Fruit fly (Drosophila melanogaster): ENCODE data around the gene CG31248.

CG31248 gene

DNA sequence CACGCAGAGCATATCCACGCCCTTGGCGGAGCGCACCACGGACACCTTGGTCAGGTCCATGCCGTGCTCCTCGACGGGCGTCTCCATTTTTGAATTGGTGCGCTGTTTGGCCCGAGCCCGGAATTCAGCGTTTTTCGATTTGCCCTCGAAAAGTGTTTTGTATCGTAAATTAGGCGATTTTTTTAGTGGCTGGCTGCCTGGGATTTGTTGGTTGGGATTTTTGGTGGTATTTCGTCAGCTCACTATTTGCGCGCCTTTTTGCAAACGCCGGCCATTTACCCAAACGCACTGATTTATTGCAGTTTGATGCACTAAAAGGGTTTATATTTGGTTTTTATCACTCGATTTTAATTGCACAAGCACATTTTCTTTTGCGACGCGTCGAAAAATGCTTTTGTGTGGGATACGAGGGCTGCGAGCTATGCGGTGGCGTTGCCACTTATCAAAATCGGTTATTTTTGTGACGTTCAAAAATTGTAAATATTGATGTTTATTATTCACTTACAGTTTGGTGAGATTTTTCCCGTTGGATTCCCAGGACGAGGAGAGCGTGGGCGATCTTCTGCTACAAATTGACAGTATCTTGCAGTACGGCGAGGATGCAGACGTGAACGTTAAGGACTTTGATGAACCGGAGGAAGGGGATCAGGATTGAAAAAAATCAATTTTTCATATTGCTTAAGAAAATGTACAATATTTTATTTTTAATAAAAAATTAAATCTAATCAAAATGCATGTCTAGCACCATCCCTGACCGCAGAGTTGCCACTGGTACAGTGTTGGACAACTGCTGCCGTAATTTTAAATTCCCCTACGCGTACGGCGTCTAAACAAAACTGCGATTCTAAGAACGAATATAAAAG is 21.7 kb downstream of the CG31248 start, which contains the start of the genes gfzf and Sas-4 (continued):
- no peak for TF ChIP-seq Hmr (GFP tag; optimal IDR thresholded peaks at IDR 0.05)
- peak; percentile 61 for TF ChIP-seq Dek (tag; optimal IDR thresholded peaks at IDR 0.05)
- TF ChIP-seq bcd (GFP tag; optimal IDR thresholded peaks at IDR 0.05) = peak; percentile 69
- peak; percentile 58 for TF ChIP-seq az2 (GFP tag; optimal IDR thresholded peaks at IDR 0.05)
- peak; percentile 95 for TF ChIP-seq Ets65A (GFP tag)
- TF ChIP-seq CG8944 (GFP tag; optimal IDR thresholded peaks at IDR 0.05) = no peak
- no peak for TF ChIP-seq aop (GFP tag; IDR thresholded peaks at IDR 0.05)
- peak; percentile 52; the same call in 1 of the 2 replicates for TF ChIP-seq al (GFP tag; IDR thresholded peaks at IDR 0.05)
- peak; percentile 88 for TF ChIP-seq CG7928 (GFP tag; optimal IDR thresholded peaks at IDR 0.05)
- no peak for TF ChIP-seq ERR (GFP tag; optimal IDR thresholded peaks at IDR 0.05)
- TF ChIP-seq Blimp-1 (GFP tag; optimal IDR thresholded peaks at IDR 0.05) = peak; percentile 33
- peak; percentile 7 for TF ChIP-seq nom (GFP tag; optimal IDR thresholded peaks at IDR 0.05)
- TF ChIP-seq Dad (GFP tag; optimal IDR thresholded peaks at IDR 0.05) = no peak
- peak; percentile 23 for TF ChIP-seq CG8388 (GFP tag; optimal IDR thresholded peaks at IDR 0.05)
- no peak for TF ChIP-seq toy (GFP tag; IDR thresholded peaks at IDR 0.05)
- no peak for TF ChIP-seq danr (GFP tag; IDR thresholded peaks at IDR 0.05)
- TF ChIP-seq NfI (GFP tag; optimal IDR thresholded peaks at IDR 0.05) = peak; percentile 63
- peak; percentile 81 for TF ChIP-seq CG4617 (GFP tag; optimal IDR thresholded peaks at IDR 0.05; ENCODE audit: borderline replicate concordance)
- no peak for TF ChIP-seq nau (GFP tag; optimal IDR thresholded peaks at IDR 0.05)
- TF ChIP-seq CG17912 (GFP tag; optimal IDR thresholded peaks at IDR 0.05) = no peak
- TF ChIP-seq unc-4 (GFP tag; IDR thresholded peaks at IDR 0.05; ENCODE audit: partially characterized antibody) = no peak
- TF ChIP-seq CG1647 (GFP tag; optimal IDR thresholded peaks at IDR 0.05) = no peak
- peak; percentile 50 for TF ChIP-seq chn (GFP tag; optimal IDR thresholded peaks at IDR 0.05)
- peak; percentile 40 for TF ChIP-seq BEAF-32 (GFP tag; optimal IDR thresholded peaks at IDR 0.05)
- no peak for TF ChIP-seq pan (optimal IDR thresholded peaks at IDR 0.05)
- TF ChIP-seq pan (GFP tag; optimal IDR thresholded peaks at IDR 0.05 in 1 of 2, IDR thresholded peaks at IDR 0.05 in 1 of 2) = peak in 1 of 2 experiments; percentile 64
- TF ChIP-seq twi (tag; optimal IDR thresholded peaks at IDR 0.05) = peak; percentile 27
- no peak for TF ChIP-seq sim (GFP tag; IDR thresholded peaks at IDR 0.05)
- peak; percentile 13; the same call in 1 of the 2 replicates for TF ChIP-seq Awh (GFP tag; IDR thresholded peaks at IDR 0.05)
- no peak for TF ChIP-seq CG3065 (GFP tag; optimal IDR thresholded peaks at IDR 0.05)
- TF ChIP-seq CG7271 (tag; optimal IDR thresholded peaks at IDR 0.05) = no peak
- peak; percentile 57 for TF ChIP-seq CG1602 (GFP tag; optimal IDR thresholded peaks at IDR 0.05)
- TF ChIP-seq fd102C (GFP tag; optimal IDR thresholded peaks at IDR 0.05) = no peak
- peak; percentile 81 for TF ChIP-seq CG9215 (GFP tag; IDR thresholded peaks at IDR 0.05)
- TF ChIP-seq Pdp1 (GFP tag; optimal IDR thresholded peaks at IDR 0.05) = peak; percentile 9 to 58
- no peak for TF ChIP-seq D19A (tag; optimal IDR thresholded peaks at IDR 0.05)
- no peak for TF ChIP-seq onecut (GFP tag; IDR thresholded peaks at IDR 0.05)
- no peak for TF ChIP-seq CG11504 (tag; optimal IDR thresholded peaks at IDR 0.05)
- TF ChIP-seq sc (optimal IDR thresholded peaks at IDR 0.05) = no peak
- peak; percentile 8 for TF ChIP-seq sc (GFP tag; optimal IDR thresholded peaks at IDR 0.05)
- no peak for TF ChIP-seq sima (GFP tag; optimal IDR thresholded peaks at IDR 0.05)
- TF ChIP-seq Six4 (GFP tag; optimal IDR thresholded peaks at IDR 0.05) = peak; percentile 38
- peak; percentile 76 for TF ChIP-seq nmo (GFP tag; optimal IDR thresholded peaks at IDR 0.05)
- TF ChIP-seq CG4360 (GFP tag; IDR thresholded peaks at IDR 0.05) = no peak
- TF ChIP-seq ash1 (GFP tag; optimal IDR thresholded peaks at IDR 0.05) = no peak
- TF ChIP-seq ranshi (GFP tag; IDR thresholded peaks at IDR 0.05) = no peak; the same call in 1 of the 2 replicates
- TF ChIP-seq CG11696 (GFP tag; IDR thresholded peaks at IDR 0.05) = 0 out of 2 replicates have a peak, but pooled peaks have one; percentile 35
- TF ChIP-seq lilli (GFP tag; optimal IDR thresholded peaks at IDR 0.05) = peak; percentile 78
- TF ChIP-seq peb (GFP tag; IDR thresholded peaks at IDR 0.05) = peak; percentile 51; the same call in 1 of the 2 replicates

Data from whole organism, embryonic.